Fruit fly (Drosophila melanogaster): ENCODE data around the gene CG13313.

CG13313 gene

dm6 chr3L:8950955-8951354 is 7.7 kb upstream of the CG13313 start:
- TF ChIP-seq EcR (GFP tag; optimal IDR thresholded peaks at IDR 0.05) (no peak), Dll (optimal IDR thresholded peaks at IDR 0.05) (no peak), CG8478 (optimal IDR thresholded peaks at IDR 0.05) (no peak), psq (optimal IDR thresholded peaks at IDR 0.05) (no peak), pan (optimal IDR thresholded peaks at IDR 0.05) (no peak), usp (GFP tag; optimal IDR thresholded peaks at IDR 0.05) (no peak)

dm6 chr3L:8951507-8951906 is 7.2 kb upstream of the CG13313 start:
- TF ChIP-seq Dll (optimal IDR thresholded peaks at IDR 0.05) (no peak), usp (GFP tag; optimal IDR thresholded peaks at IDR 0.05) (no peak), EcR (GFP tag; optimal IDR thresholded peaks at IDR 0.05) (no peak), psq (optimal IDR thresholded peaks at IDR 0.05) (no peak)

- no peak for TF ChIP-seq CG8478 (optimal IDR thresholded peaks at IDR 0.05)
- TF ChIP-seq pan (optimal IDR thresholded peaks at IDR 0.05), result no peak
- TF ChIP-seq usp (GFP tag; optimal IDR thresholded peaks at IDR 0.05), result no peak
- no peak for TF ChIP-seq EcR (GFP tag; optimal IDR thresholded peaks at IDR 0.05)
- no peak for TF ChIP-seq Dll (optimal IDR thresholded peaks at IDR 0.05)
- no peak for TF ChIP-seq psq (optimal IDR thresholded peaks at IDR 0.05)
Measured at dm6 chr3L:8952549-8953198, 6.0 kb upstream of the CG13313 start.

DNA sequence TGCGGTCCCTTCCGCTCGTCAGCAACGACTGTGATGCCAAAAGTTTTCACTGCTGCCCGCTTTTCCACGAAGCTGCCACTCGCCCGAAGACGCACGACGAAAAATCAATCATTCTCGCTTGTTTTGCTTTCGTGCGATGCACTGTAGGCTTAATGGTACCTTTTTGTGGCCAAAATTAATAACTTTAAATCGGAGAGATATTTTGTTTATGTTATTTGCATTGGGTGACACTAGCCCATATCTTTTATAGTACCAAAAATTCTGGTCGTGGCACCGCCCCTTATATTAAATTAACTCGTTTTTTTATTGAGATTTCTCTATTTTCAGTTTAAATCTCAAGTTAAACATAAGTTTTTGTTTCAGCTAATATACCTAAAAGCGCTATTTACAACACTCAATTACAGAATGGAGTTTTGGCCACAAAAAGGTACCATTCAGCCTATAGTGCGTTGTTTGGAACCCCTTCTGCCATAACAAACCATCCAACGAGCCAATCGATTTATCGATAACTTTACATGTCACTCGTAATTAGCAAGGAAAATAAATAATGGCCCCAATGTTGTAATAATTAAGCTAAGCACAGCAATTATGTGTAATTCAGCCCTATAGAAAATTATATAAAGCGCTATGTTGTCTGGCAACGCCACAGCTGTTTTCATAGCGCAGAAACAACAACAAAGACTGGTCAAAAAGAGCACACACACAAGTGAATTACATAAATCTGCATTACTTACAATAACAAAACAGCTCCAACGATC is 5.3 kb upstream of the CG13313 start:
- TF ChIP-seq pan (optimal IDR thresholded peaks at IDR 0.05) (peak; percentile 15), Dll (optimal IDR thresholded peaks at IDR 0.05) (no peak)

dm6 chr3L:8953962-8954647 is 4.6 kb upstream of the CG13313 start, which contains the start of the genes CG43783 and orb2:
CG43783 (minus strand) TSS chr3L:8954272.
orb2 (minus strand) TSS chr3L:8954463.
- no peak for TF ChIP-seq usp (GFP tag; optimal IDR thresholded peaks at IDR 0.05)
- TF ChIP-seq Dll (optimal IDR thresholded peaks at IDR 0.05), result no peak
- TF ChIP-seq EcR (GFP tag; optimal IDR thresholded peaks at IDR 0.05), result no peak
- TF ChIP-seq pan (optimal IDR thresholded peaks at IDR 0.05), result no peak
- no peak for TF ChIP-seq CG8478 (optimal IDR thresholded peaks at IDR 0.05)
- TF ChIP-seq psq (optimal IDR thresholded peaks at IDR 0.05), result no peak

DNA sequence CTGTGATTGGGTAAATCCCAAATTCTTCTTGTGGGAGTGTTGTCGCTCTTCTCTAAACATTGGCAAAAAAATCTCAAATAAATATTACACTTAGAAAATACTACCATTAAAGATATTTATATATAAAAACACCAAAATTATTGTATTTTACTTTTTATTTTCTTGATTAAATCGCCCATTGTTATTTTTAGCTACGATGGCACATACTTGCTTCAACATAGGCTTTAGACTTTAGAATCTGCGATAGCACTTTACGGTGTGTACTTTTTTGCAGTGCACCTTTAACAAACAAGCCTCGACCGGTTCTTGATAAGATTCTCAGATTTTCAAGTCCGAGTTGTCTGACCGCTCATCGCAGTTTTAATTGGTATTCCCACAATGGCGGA is 4.0 kb upstream of the CG13313 start, which contains the start of gene GNBP3:
TSS of gene GNBP3 (plus strand) at position 374 of the 386 bp plus-strand sequence.
- TF ChIP-seq usp (GFP tag; optimal IDR thresholded peaks at IDR 0.05) (no peak), pan (optimal IDR thresholded peaks at IDR 0.05) (no peak), psq (optimal IDR thresholded peaks at IDR 0.05) (no peak), EcR (GFP tag; optimal IDR thresholded peaks at IDR 0.05) (no peak), Dll (optimal IDR thresholded peaks at IDR 0.05) (no peak), CG8478 (optimal IDR thresholded peaks at IDR 0.05) (no peak)

DNA sequence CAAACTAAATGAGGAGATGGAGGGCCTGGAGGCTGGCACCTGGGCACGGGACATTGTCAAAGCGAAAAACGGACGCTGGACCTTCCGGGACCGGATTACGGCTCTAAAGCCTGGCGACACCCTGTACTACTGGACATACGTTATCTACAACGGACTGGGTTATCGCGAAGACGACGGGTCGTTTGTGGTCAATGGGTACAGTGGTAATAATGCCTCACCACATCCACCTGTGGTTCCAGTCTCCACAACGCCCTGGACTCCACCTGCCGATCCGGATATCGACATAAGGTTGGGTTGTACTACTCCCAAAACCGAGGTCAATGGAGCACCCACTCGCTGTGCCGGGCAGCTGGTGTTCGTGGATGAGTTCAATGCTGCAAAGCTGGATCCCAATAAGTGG is 3.5 kb upstream of the CG13313 start:
- TF ChIP-seq CG8478 (optimal IDR thresholded peaks at IDR 0.05) (no peak), Dll (optimal IDR thresholded peaks at IDR 0.05) (peak; percentile 38), psq (optimal IDR thresholded peaks at IDR 0.05) (no peak), EcR (GFP tag; optimal IDR thresholded peaks at IDR 0.05) (no peak)

DNA sequence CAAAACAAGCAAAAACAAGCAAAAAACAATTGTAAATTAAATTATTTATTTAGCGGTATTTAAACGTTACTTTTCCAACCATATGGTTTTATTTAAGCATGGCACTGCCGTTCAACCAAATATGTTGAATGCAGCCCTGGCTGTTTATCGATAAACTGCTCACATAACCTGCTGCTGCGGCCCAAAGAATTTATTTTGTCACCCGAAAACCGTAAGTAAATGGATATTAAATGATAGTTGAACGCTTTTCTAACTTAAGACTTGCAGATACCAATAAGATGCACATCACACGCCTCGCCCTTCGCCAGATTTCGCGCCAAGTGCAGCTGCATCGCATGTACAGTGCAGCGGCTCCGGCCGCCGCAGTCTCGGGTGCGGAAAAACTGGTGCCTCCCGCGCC is 2.0 kb upstream of the CG13313 start, which contains the start of gene mRpL12:
TSS of gene mRpL12 (plus strand) at position 123 of the 400 bp plus-strand sequence.
- TF ChIP-seq Dll (optimal IDR thresholded peaks at IDR 0.05), result no peak

DNA sequence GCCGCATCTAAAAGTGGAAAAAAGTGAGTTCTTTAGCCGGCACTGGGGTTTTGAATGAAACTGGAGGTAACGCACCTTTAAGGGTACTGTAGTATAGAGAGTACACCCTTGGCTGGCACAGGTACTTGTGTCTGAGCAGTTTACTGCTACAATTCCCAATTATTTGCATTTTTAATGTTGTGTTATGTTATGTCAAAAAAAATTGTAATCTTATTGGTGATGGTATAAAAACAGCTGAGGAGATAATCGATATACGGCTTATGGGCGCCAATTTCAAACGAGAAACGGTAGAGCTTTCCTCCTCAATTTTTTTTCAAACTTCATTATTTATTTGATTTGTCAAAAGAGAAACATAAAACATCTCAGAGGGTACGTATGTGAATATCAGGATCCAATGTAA is 5.8 kb downstream of the CG13313 start, which contains the start of gene ValRS-m:
TSS of gene ValRS-m (minus strand) at position 312 of the 400 bp plus-strand sequence.
- TF ChIP-seq pan (optimal IDR thresholded peaks at IDR 0.05) (no peak), psq (optimal IDR thresholded peaks at IDR 0.05) (no peak), CG8478 (optimal IDR thresholded peaks at IDR 0.05) (no peak), Dll (optimal IDR thresholded peaks at IDR 0.05) (no peak), EcR (GFP tag; optimal IDR thresholded peaks at IDR 0.05) (no peak), usp (GFP tag; optimal IDR thresholded peaks at IDR 0.05) (no peak)

dm6 chr3L:8966324-8967011 is 7.8 kb downstream of the CG13313 start, which contains the start of the genes CG5653 and CG5021:
CG5653 (minus strand) TSS chr3L:8966374.
CG5021 (plus strand) TSS chr3L:8966829.
- no peak for TF ChIP-seq Dll (optimal IDR thresholded peaks at IDR 0.05)
- TF ChIP-seq CG8478 (optimal IDR thresholded peaks at IDR 0.05), result no peak
- TF ChIP-seq pan (optimal IDR thresholded peaks at IDR 0.05), result no peak
- no peak for TF ChIP-seq usp (GFP tag; optimal IDR thresholded peaks at IDR 0.05)
- no peak for TF ChIP-seq EcR (GFP tag; optimal IDR thresholded peaks at IDR 0.05)
- TF ChIP-seq psq (optimal IDR thresholded peaks at IDR 0.05), result no peak

DNA sequence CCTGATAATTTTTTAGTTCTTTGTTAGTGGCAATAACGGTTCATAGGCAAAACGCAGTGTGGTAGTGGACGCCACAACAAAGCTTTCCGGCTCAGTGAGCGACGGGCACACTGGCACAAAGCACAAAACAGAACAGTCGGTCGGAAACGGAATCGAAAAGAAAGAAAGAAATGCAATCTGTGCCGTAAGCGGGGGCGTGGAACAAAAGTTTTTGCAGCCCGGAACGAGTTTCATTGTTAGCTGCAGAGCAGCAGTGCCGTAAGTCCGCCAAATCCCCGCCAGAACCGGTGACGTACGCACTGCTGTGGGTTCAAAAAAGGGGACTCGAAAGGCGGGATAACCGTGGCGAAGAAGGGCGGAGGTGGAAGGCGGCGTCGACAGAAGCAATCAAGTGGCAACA is 9.8 kb downstream of the CG13313 start, which contains the start of gene CG5026:
TSS of gene CG5026 (plus strand) at position 92 of the 400 bp plus-strand sequence.
- no peak for TF ChIP-seq pan (optimal IDR thresholded peaks at IDR 0.05)
- no peak for TF ChIP-seq EcR (GFP tag; optimal IDR thresholded peaks at IDR 0.05)
- TF ChIP-seq psq (optimal IDR thresholded peaks at IDR 0.05), result no peak
- no peak for TF ChIP-seq Dll (optimal IDR thresholded peaks at IDR 0.05)
- TF ChIP-seq usp (GFP tag; optimal IDR thresholded peaks at IDR 0.05), result no peak
- TF ChIP-seq CG8478 (optimal IDR thresholded peaks at IDR 0.05), result no peak

Data from whole organism.